Worm (Caenorhabditis elegans) whole organism, young adult: Measurements from ENCODE around the gene frm-2.

Source experiments
- B0019.2 ChIP-seq: fragments of 200-800 bp; sonication (Bioruptor generic); conservative IDR thresholded peaks from 2 replicates; pipeline ENCODE4 v1.3.6; 2022; ENCODE audit warnings: missing genetic modification reagents, missing genetic modification characterization, missing compliant biosample characterization
- B0261.1 ChIP-seq: sonication (generic microtip); optimal IDR thresholded peaks from 2 replicates; lab custom pipeline; 2016; ENCODE audit warnings: mild to moderate bottlenecking, missing genetic modification characterization, moderate library complexity, missing compliant biosample characterization
- B0336.3 ChIP-seq: fragments of 200-800 bp; sonication (Bioruptor generic); IDR thresholded peaks from 2 replicates; pipeline ENCODE4 v1.3.6; 2022; ENCODE audit warnings: missing genetic modification characterization, missing compliant biosample characterization
- C17E4.6 ChIP-seq: fragments of 200-800 bp; sonication (Bioruptor generic); IDR thresholded peaks from 2 replicates; pipeline ENCODE4 v1.3.6; 2022; ENCODE audit warnings: missing genetic modification reagents, missing genetic modification characterization, missing compliant biosample characterization
- F23B12.7 ChIP-seq: sonication (generic microtip); optimal IDR thresholded peaks from 2 replicates; lab custom pipeline; 2017; ENCODE audit warnings: missing genetic modification characterization, mild to moderate bottlenecking, missing compliant biosample characterization, antibody characterized with exemption, moderate library complexity; ENCODE audit not compliant: insufficient read depth
- F33H1.4 ChIP-seq: fragments of 200-800 bp; sonication (Bioruptor generic); IDR thresholded peaks from 2 replicates; pipeline ENCODE4 v1.3.6; 2022; ENCODE audit warnings: missing genetic modification reagents, missing genetic modification characterization, missing compliant biosample characterization
- F52B5.7 ChIP-seq: sonication (generic microtip); optimal IDR thresholded peaks from 2 replicates; lab custom pipeline; 2016; ENCODE audit warnings: mild to moderate bottlenecking, missing genetic modification characterization, missing compliant biosample characterization
- F57C9.4 ChIP-seq: sonication (generic microtip); optimal IDR thresholded peaks from 2 replicates; lab custom pipeline; 2017; ENCODE audit warnings: mild to moderate bottlenecking, missing genetic modification characterization, missing compliant biosample characterization
- T07F8.4 ChIP-seq: sonication (generic microtip); optimal IDR thresholded peaks from 2 replicates; lab custom pipeline; 2016; ENCODE audit warnings: mild to moderate bottlenecking, missing genetic modification characterization, moderate library complexity, missing compliant biosample characterization
- T26A5.8 ChIP-seq: sonication (generic microtip); optimal IDR thresholded peaks from 2 replicates; lab custom pipeline; 2016; ENCODE audit warnings: missing genetic modification characterization, missing compliant biosample characterization
- Y53G8AR.9 ChIP-seq: fragments of 200-800 bp; sonication (Bioruptor generic); conservative IDR thresholded peaks from 2 replicates; pipeline ENCODE4 v1.3.6; 2022; ENCODE audit warnings: missing genetic modification reagents, missing genetic modification characterization, missing compliant biosample characterization
- Y56A3A.18 ChIP-seq: fragments of 200-800 bp; sonication (Bioruptor generic); IDR thresholded peaks from 2 replicates; pipeline ENCODE4 v1.3.6; 2022; ENCODE audit warnings: missing genetic modification reagents, missing genetic modification characterization, missing compliant biosample characterization
- Y67H2A.10 ChIP-seq: fragments of 200-800 bp; sonication (Bioruptor generic); conservative IDR thresholded peaks from 2 replicates; pipeline ENCODE4 v1.3.6; 2022; ENCODE audit warnings: missing genetic modification reagents, missing genetic modification characterization, missing compliant biosample characterization
- ZK185.1 ChIP-seq: sonication (generic microtip); optimal IDR thresholded peaks from 2 replicates; lab custom pipeline; 2016; ENCODE audit warnings: mild to moderate bottlenecking, missing genetic modification characterization, missing compliant biosample characterization; ENCODE audit not compliant: poor library complexity, severe bottlenecking
- akir-1 ChIP-seq: fragments of 200-800 bp; sonication (Bioruptor generic); optimal IDR thresholded peaks from 2 replicates; lab custom pipeline; 2018; ENCODE audit warnings: mild to moderate bottlenecking, missing genetic modification characterization, moderate library complexity, missing compliant biosample characterization
- attf-3 ChIP-seq: fragments of 200-800 bp; sonication (Bioruptor generic); conservative IDR thresholded peaks from 2 replicates; pipeline ENCODE4 v1.3.6; 2022; ENCODE audit warnings: missing genetic modification reagents, missing genetic modification characterization, missing compliant biosample characterization
- ceh-40 ChIP-seq: fragments of 200-800 bp; sonication (Bioruptor generic); IDR thresholded peaks from 2 replicates; pipeline ENCODE4 v1.3.6; 2022; ENCODE audit warnings: missing genetic modification characterization, missing compliant biosample characterization
- ceh-79 ChIP-seq: sonication (generic microtip); optimal IDR thresholded peaks from 2 replicates; lab custom pipeline; 2017; ENCODE audit warnings: mild to moderate bottlenecking, missing genetic modification characterization, missing compliant biosample characterization
- ceh-91 ChIP-seq: fragments of 200-800 bp; sonication (Bioruptor generic); IDR thresholded peaks from 2 replicates; pipeline ENCODE4 v1.3.6; 2022; ENCODE audit warnings: missing genetic modification reagents, missing genetic modification characterization, missing compliant biosample characterization
- chd-7 ChIP-seq: sonication (generic microtip); optimal IDR thresholded peaks from 2 replicates; lab custom pipeline; 2016; ENCODE audit warnings: mild to moderate bottlenecking, missing genetic modification characterization, moderate library complexity, missing compliant biosample characterization
- egl-18 ChIP-seq: fragments of 200-800 bp; sonication (Bioruptor generic); IDR thresholded peaks from 2 replicates; pipeline ENCODE4 v1.3.6; 2022; ENCODE audit warnings: missing genetic modification reagents, missing genetic modification characterization, missing compliant biosample characterization
- egl-44 ChIP-seq: fragments of 200-800 bp; sonication (Bioruptor generic); IDR thresholded peaks from 2 replicates; pipeline ENCODE4 v1.3.6; 2022; ENCODE audit warnings: missing genetic modification reagents, missing genetic modification characterization, missing compliant biosample characterization
- egrh-3 ChIP-seq: fragments of 200-800 bp; sonication (Bioruptor generic); IDR thresholded peaks from 2 replicates; pipeline ENCODE4 v1.3.6; 2022; ENCODE audit warnings: missing genetic modification reagents, missing genetic modification characterization, missing compliant biosample characterization
- ekl-4 ChIP-seq: fragments of 200-800 bp; sonication (Bioruptor generic); IDR thresholded peaks from 2 replicates; pipeline ENCODE4 v1.3.6; 2022; ENCODE audit warnings: missing genetic modification reagents, missing genetic modification characterization, missing compliant biosample characterization
- ets-4 ChIP-seq: fragments of 200-800 bp; sonication (Bioruptor generic); optimal IDR thresholded peaks from 2 replicates; lab custom pipeline; 2018; ENCODE audit warnings: mild to moderate bottlenecking, missing genetic modification characterization, missing compliant biosample characterization
- fkh-3 ChIP-seq: sonication (generic microtip); optimal IDR thresholded peaks from 2 replicates; lab custom pipeline; 2016; ENCODE audit warnings: mild to moderate bottlenecking, missing genetic modification characterization, missing compliant biosample characterization
- him-1 ChIP-seq: sonication (generic microtip); optimal IDR thresholded peaks from 2 replicates; lab custom pipeline; 2016; ENCODE audit warnings: missing genotype, missing genetic modification reagents, missing genetic modification characterization, missing compliant biosample characterization
- hmg-1.2 ChIP-seq: fragments of 200-800 bp; sonication (Bioruptor generic); IDR thresholded peaks from 2 replicates; pipeline ENCODE4 v1.3.6; 2022; ENCODE audit warnings: missing genetic modification reagents, missing genetic modification characterization, missing compliant biosample characterization
- hsf-1 ChIP-seq: fragments of 200-800 bp; sonication (Bioruptor generic); IDR thresholded peaks from 2 replicates; pipeline ENCODE4 v1.3.6; 2022; ENCODE audit warnings: missing genetic modification reagents, missing genetic modification characterization, missing compliant biosample characterization
- lin-40 ChIP-seq: sonication (generic microtip); optimal IDR thresholded peaks from 2 replicates; lab custom pipeline; 2016; ENCODE audit warnings: missing genetic modification characterization, mild to moderate bottlenecking, missing compliant biosample characterization, missing genotype, missing genetic modification reagents
- lir-1 ChIP-seq: fragments of 200-800 bp; sonication (Bioruptor generic); conservative IDR thresholded peaks from 2 replicates; pipeline ENCODE4 v1.3.6; 2022; ENCODE audit warnings: missing genetic modification reagents, missing genetic modification characterization, missing compliant biosample characterization
- lsl-1 ChIP-seq: fragments of 200-800 bp; sonication (Bioruptor generic); optimal IDR thresholded peaks from 2 replicates; lab custom pipeline; 2018; ENCODE audit warnings: mild to moderate bottlenecking, missing genetic modification characterization, moderate library complexity, missing compliant biosample characterization
- madf-10 ChIP-seq: sonication (generic microtip); optimal IDR thresholded peaks from 2 replicates; lab custom pipeline; 2016; ENCODE audit warnings: mild to moderate bottlenecking, missing genetic modification characterization, missing compliant biosample characterization
- madf-3 ChIP-seq: fragments of 200-800 bp; sonication (Bioruptor generic); IDR thresholded peaks from 2 replicates; pipeline ENCODE4 v1.3.6; 2022; ENCODE audit warnings: missing genetic modification reagents, missing genetic modification characterization, missing compliant biosample characterization
- mcd-1 ChIP-seq: fragments of 200-800 bp; sonication (Bioruptor generic); IDR thresholded peaks from 2 replicates; pipeline ENCODE4 v1.3.6; 2022; ENCODE audit warnings: missing genetic modification reagents, missing genetic modification characterization, missing compliant biosample characterization
- mel-28 ChIP-seq: sonication (generic microtip); optimal IDR thresholded peaks from 2 replicates; lab custom pipeline; 2016; ENCODE audit warnings: borderline replicate concordance, mild to moderate bottlenecking, missing genetic modification characterization, missing compliant biosample characterization
- nhr-120 ChIP-seq: fragments of 200-800 bp; sonication (Bioruptor generic); IDR thresholded peaks from 2 replicates; pipeline ENCODE4 v1.3.6; 2022; ENCODE audit warnings: missing genetic modification characterization, missing compliant biosample characterization
- nhr-27 ChIP-seq: fragments of 200-800 bp; sonication (Bioruptor generic); optimal IDR thresholded peaks from 2 replicates; lab custom pipeline; 2018; ENCODE audit warnings: mild to moderate bottlenecking, missing genetic modification characterization, moderate library complexity, missing compliant biosample characterization
- rcor-1 ChIP-seq: fragments of 200-800 bp; sonication (Bioruptor generic); IDR thresholded peaks from 2 replicates; pipeline ENCODE4 v1.3.6; 2022; ENCODE audit warnings: missing genetic modification reagents, missing genetic modification characterization, missing compliant biosample characterization
- rec-8 ChIP-seq, 2 experiments: sonication (generic microtip); optimal IDR thresholded peaks; 2 replicates each; lab custom pipeline; 2016; ENCODE audit warnings: mild to moderate bottlenecking in 2 of 2, missing genetic modification characterization in 2 of 2, missing genetic modification reagents in 2 of 2, missing genotype in 2 of 2, missing biosample characterization in 1 of 2, missing compliant biosample characterization in 1 of 2, moderate library complexity in 1 of 2
- snpc-1.1 ChIP-seq: sonication (generic microtip); optimal IDR thresholded peaks from 2 replicates; lab custom pipeline; 2017; ENCODE audit warnings: missing genetic modification characterization, mild to moderate bottlenecking, missing compliant biosample characterization, antibody characterized with exemption, moderate library complexity, missing genotype, missing genetic modification reagents; ENCODE audit not compliant: insufficient read depth
- snpc-3.4 ChIP-seq: sonication (generic microtip); optimal IDR thresholded peaks from 2 replicates; lab custom pipeline; 2017; ENCODE audit warnings: missing genetic modification characterization, mild to moderate bottlenecking, missing compliant biosample characterization, antibody characterized with exemption, moderate library complexity, missing genotype, missing genetic modification reagents
- tbp1 ChIP-seq: fragments of 200-800 bp; sonication (Bioruptor generic); optimal IDR thresholded peaks from 2 replicates; lab custom pipeline; 2018; ENCODE audit warnings: mild to moderate bottlenecking, missing genetic modification characterization, missing compliant biosample characterization
- tbx-9 ChIP-seq: sonication (generic microtip); optimal IDR thresholded peaks from 2 replicates; lab custom pipeline; 2016; ENCODE audit warnings: borderline replicate concordance, missing genetic modification characterization, inconsistent platforms, missing compliant biosample characterization
- tlf-1 ChIP-seq: fragments of 200-800 bp; sonication (Bioruptor generic); optimal IDR thresholded peaks from 2 replicates; lab custom pipeline; 2018; ENCODE audit warnings: mild to moderate bottlenecking, missing genetic modification characterization, missing compliant biosample characterization
- unc-130 ChIP-seq: sonication (generic microtip); optimal IDR thresholded peaks from 2 replicates; lab custom pipeline; 2016; ENCODE audit warnings: missing genetic modification reagents, missing genetic modification characterization, missing compliant biosample characterization
- xnd-1 ChIP-seq: sonication (generic microtip); optimal IDR thresholded peaks from 2 replicates; lab custom pipeline; 2016; ENCODE audit warnings: missing genotype, missing genetic modification reagents, missing genetic modification characterization, missing compliant biosample characterization

frm-2 gene

DNA sequence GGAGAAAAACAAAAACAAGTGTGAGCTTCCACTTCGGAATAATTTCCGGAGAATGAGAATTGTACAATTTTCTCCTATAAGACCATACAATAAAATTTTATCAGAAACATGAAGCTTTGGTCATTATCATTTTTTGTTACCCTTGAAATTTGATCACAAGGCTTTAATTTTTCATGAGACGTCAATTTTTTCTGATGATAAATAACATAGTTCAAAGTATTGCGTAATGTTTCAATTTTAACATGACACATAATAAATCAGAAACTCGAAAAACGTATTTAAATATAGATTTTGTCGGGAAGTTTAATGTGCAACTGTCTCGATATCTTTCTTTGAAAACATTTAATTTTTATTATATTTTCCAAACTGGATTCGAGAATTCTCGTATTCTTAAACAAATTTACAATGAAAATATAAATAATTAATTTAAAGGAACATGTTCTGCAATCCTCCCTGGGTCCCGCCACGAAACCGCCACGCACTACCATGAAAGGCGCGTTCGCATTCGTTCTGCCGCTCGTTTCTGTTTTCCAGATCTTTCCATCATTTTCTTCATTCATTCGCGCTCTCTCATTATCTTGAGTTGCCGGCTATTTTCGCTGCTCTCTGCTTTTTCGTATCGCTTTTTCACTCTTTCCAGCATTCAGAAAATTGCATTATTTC, 43.0 kb downstream of the frm-2 start (continued):
- no peak for TF ChIP-seq tbp1 (GFP tag; lab: Kevin White, UChicago)
- TF ChIP-seq mcd-1 (GFP tag; lab: Robert Waterston, UW) = peak; percentile 43; the same call in 1 of the 2 replicates
- TF ChIP-seq akir-1 (GFP tag; lab: Kevin White, UChicago) = no peak
- no peak for TF ChIP-seq T26A5.8 (tag; lab: Kevin White, UChicago)
- TF ChIP-seq C17E4.6 (GFP tag; lab: Robert Waterston, UW) = 0 out of 2 replicates have a peak, but pooled peaks have one; percentile 29
- TF ChIP-seq rcor-1 (GFP tag; lab: Robert Waterston, UW) = peak; percentile 64
- TF ChIP-seq unc-130 (GFP tag; lab: Kevin White, UChicago) = peak; percentile 75
- no peak for TF ChIP-seq snpc-1.1 (tag; lab: Kevin White, UChicago)
- TF ChIP-seq tlf-1 (GFP tag; lab: Kevin White, UChicago) = peak; percentile 70
- no peak for TF ChIP-seq nhr-27 (tag; lab: Kevin White, UChicago)
- TF ChIP-seq ceh-91 (GFP tag; lab: Robert Waterston, UW) = peak; percentile 93
- peak; percentile 22 for TF ChIP-seq him-1 (tag; lab: Kevin White, UChicago)
- peak; percentile 96 for TF ChIP-seq madf-3 (GFP tag; lab: Robert Waterston, UW)
- no peak for TF ChIP-seq egl-18 (GFP tag; lab: Robert Waterston, UW)
- TF ChIP-seq B0019.2 (GFP tag; lab: Robert Waterston, UW) = peak; percentile 74
- TF ChIP-seq attf-3 (GFP tag; lab: Robert Waterston, UW) = no peak
- no peak for TF ChIP-seq mel-28 (tag; lab: Kevin White, UChicago)
- TF ChIP-seq F23B12.7 = no peak
- TF ChIP-seq ceh-79 (tag; lab: Kevin White, UChicago) = no peak
- TF ChIP-seq lir-1 = 0 out of 2 replicates have a peak, but pooled peaks have one; percentile 5
- peak; percentile 86 for TF ChIP-seq xnd-1 (tag; lab: Kevin White, UChicago)
- TF ChIP-seq nhr-120 (GFP tag; lab: Robert Waterston, UW) = no peak
- TF ChIP-seq lsl-1 (GFP tag; lab: Kevin White, UChicago) = peak; percentile 89
- peak; percentile 37; the same call in 1 of the 2 replicates for TF ChIP-seq hmg-1.2
- no peak for TF ChIP-seq lin-40 (tag; lab: Kevin White, UChicago)
- TF ChIP-seq B0261.1 = no peak
- TF ChIP-seq egl-44 (GFP tag; lab: Robert Waterston, UW) = no peak
- no peak for TF ChIP-seq F52B5.7 (tag; lab: Kevin White, UChicago)
- peak; percentile 78 for TF ChIP-seq snpc-3.4
- TF ChIP-seq F33H1.4 (GFP tag; lab: Robert Waterston, UW) = peak; percentile 96
- peak; percentile 98 for TF ChIP-seq hsf-1 (GFP tag; lab: Robert Waterston, UW)
- peak; percentile 44 for TF ChIP-seq B0336.3 (GFP tag; lab: Robert Waterston, UW)
- no peak for TF ChIP-seq madf-10 (tag; lab: Kevin White, UChicago)
- no peak for TF ChIP-seq ceh-40 (GFP tag; lab: Robert Waterston, UW)
- no peak for TF ChIP-seq F57C9.4
- no peak for TF ChIP-seq tbx-9
- TF ChIP-seq ZK185.1 (tag; lab: Kevin White, UChicago) = no peak
- TF ChIP-seq fkh-3 (tag; lab: Kevin White, UChicago) = no peak
- TF ChIP-seq ekl-4 (GFP tag; lab: Robert Waterston, UW) = peak; percentile 60
- TF ChIP-seq rec-8 (tag; optimal IDR thresholded peaks at IDR 0.05; lab: Kevin White, UChicago) = no peak
- TF ChIP-seq Y56A3A.18 (GFP tag; lab: Robert Waterston, UW) = no peak
- 0 out of 2 replicates have a peak, but pooled peaks have one; percentile 14 for TF ChIP-seq Y53G8AR.9 (GFP tag; lab: Robert Waterston, UW)
- TF ChIP-seq Y67H2A.10 (GFP tag; lab: Robert Waterston, UW) = peak; percentile 71
- TF ChIP-seq T07F8.4 (tag; lab: Kevin White, UChicago) = peak; percentile 13
- TF ChIP-seq egrh-3 (GFP tag; lab: Robert Waterston, UW) = peak; percentile 35; the same call in 1 of the 2 replicates
- TF ChIP-seq ets-4 (GFP tag; lab: Kevin White, UChicago) = no peak
- TF ChIP-seq chd-7 (tag; lab: Kevin White, UChicago) = no peak
